Fruit fly (Drosophila melanogaster): ENCODE measurements around the gene disco-r.

Gene disco-r

dm6 chrX:16085865-16086592 lies 62.7 kb downstream of the disco-r start (continued):
- TF ChIP-seq pfk (GFP tag; optimal IDR thresholded peaks at IDR 0.05): no peak
- peak; percentile 13 for TF ChIP-seq ind (GFP tag; optimal IDR thresholded peaks at IDR 0.05)
- TF ChIP-seq CG12659 (GFP tag; optimal IDR thresholded peaks at IDR 0.05): peak; percentile 35
- no peak for TF ChIP-seq CG3065 (GFP tag; optimal IDR thresholded peaks at IDR 0.05)
- TF ChIP-seq dmrt11E (tag; optimal IDR thresholded peaks at IDR 0.05): peak; percentile 12
- TF ChIP-seq CG3163 (GFP tag; optimal IDR thresholded peaks at IDR 0.05): peak; percentile 29
- TF ChIP-seq CG3838 (GFP tag; optimal IDR thresholded peaks at IDR 0.05): no peak
- TF ChIP-seq CG12391 (tag; optimal IDR thresholded peaks at IDR 0.05): peak; percentile 41
- no peak for TF ChIP-seq ase (GFP tag; IDR thresholded peaks at IDR 0.05)
- TF ChIP-seq D (optimal IDR thresholded peaks at IDR 0.05): no peak
- TF ChIP-seq D (GFP tag; optimal IDR thresholded peaks at IDR 0.05): peak; percentile 4
- TF ChIP-seq Hr39 (optimal IDR thresholded peaks at IDR 0.05): no peak
- TF ChIP-seq Drgx (GFP tag; IDR thresholded peaks at IDR 0.05): no peak
- peak; percentile 38 for TF ChIP-seq phol (tag; optimal IDR thresholded peaks at IDR 0.05)
- peak; percentile 28 for TF ChIP-seq CG17385 (GFP tag; optimal IDR thresholded peaks at IDR 0.05)
- peak; percentile 7 for TF ChIP-seq CG6683 (GFP tag; optimal IDR thresholded peaks at IDR 0.05)
- 0 out of 2 replicates have a peak, but pooled peaks have one; percentile 26 for TF ChIP-seq Atf6 (GFP tag; IDR thresholded peaks at IDR 0.05)
- TF ChIP-seq shn (GFP tag; optimal IDR thresholded peaks at IDR 0.05): peak; percentile 7
- TF ChIP-seq cad (GFP tag; optimal IDR thresholded peaks at IDR 0.05): no peak
- no peak for TF ChIP-seq sna (GFP tag; IDR thresholded peaks at IDR 0.05; ENCODE audit: partially characterized antibody)
- peak; percentile 36 for TF ChIP-seq Blimp-1 (GFP tag; optimal IDR thresholded peaks at IDR 0.05)
- peak; percentile 22 for TF ChIP-seq CG17359 (tag; optimal IDR thresholded peaks at IDR 0.05)
- TF ChIP-seq CG8359 (GFP tag; optimal IDR thresholded peaks at IDR 0.05; ENCODE audit: borderline replicate concordance): no peak
- TF ChIP-seq grau (tag; optimal IDR thresholded peaks at IDR 0.05): peak; percentile 44
- TF ChIP-seq Hand (GFP tag; optimal IDR thresholded peaks at IDR 0.05): peak; percentile 23
- TF ChIP-seq CG9932 (GFP tag; IDR thresholded peaks at IDR 0.05): no peak
- TF ChIP-seq CG7839 (tag; optimal IDR thresholded peaks at IDR 0.05): peak; percentile 8
- no peak for TF ChIP-seq vvl (GFP tag; IDR thresholded peaks at IDR 0.05)
- peak; percentile 75 for TF ChIP-seq Med (GFP tag)
- TF ChIP-seq gsb (GFP tag; IDR thresholded peaks at IDR 0.05): no peak
- TF ChIP-seq vnd (GFP tag; IDR thresholded peaks at IDR 0.05; ENCODE audit: partially characterized antibody): no peak
- TF ChIP-seq nau (GFP tag; optimal IDR thresholded peaks at IDR 0.05): no peak
- TF ChIP-seq ab (GFP tag; optimal IDR thresholded peaks at IDR 0.05): no peak
- peak; percentile 52 for TF ChIP-seq CG18599 (GFP tag; optimal IDR thresholded peaks at IDR 0.05)
- TF ChIP-seq CG10274 (GFP tag; optimal IDR thresholded peaks at IDR 0.05): no peak
- TF ChIP-seq Xrp1 (GFP tag; IDR thresholded peaks at IDR 0.05): peak; percentile 28; the same call in 1 of the 2 replicates
- TF ChIP-seq ewg (GFP tag; optimal IDR thresholded peaks at IDR 0.05): peak; percentile 49
- TF ChIP-seq CG8944 (GFP tag; optimal IDR thresholded peaks at IDR 0.05): no peak
- TF ChIP-seq jigr1 (GFP tag; IDR thresholded peaks at IDR 0.05): no peak
- TF ChIP-seq CG2202 (tag; optimal IDR thresholded peaks at IDR 0.05): no peak
- peak; percentile 5 for TF ChIP-seq CG7786 (GFP tag; optimal IDR thresholded peaks at IDR 0.05)
- TF ChIP-seq org-1 (GFP tag; optimal IDR thresholded peaks at IDR 0.05): peak; percentile 33
- TF ChIP-seq CG11695 (GFP tag; IDR thresholded peaks at IDR 0.05): peak; percentile 59; the same call in 2 of the 3 replicates
- TF ChIP-seq Dll (GFP tag; IDR thresholded peaks at IDR 0.05; ENCODE audit: partially characterized antibody): no peak
- peak; percentile 38 for TF ChIP-seq zf30C (GFP tag; optimal IDR thresholded peaks at IDR 0.05)
- no peak for TF ChIP-seq unc-4 (GFP tag; IDR thresholded peaks at IDR 0.05; ENCODE audit: partially characterized antibody)
- no peak for TF ChIP-seq zfh2 (GFP tag; optimal IDR thresholded peaks at IDR 0.05)
- TF ChIP-seq CG1603 (tag; optimal IDR thresholded peaks at IDR 0.05): peak; percentile 21
- no peak for TF ChIP-seq CG1024 (GFP tag; IDR thresholded peaks at IDR 0.05)

Data from whole organism, embryonic.